Worm (Caenorhabditis elegans): ENCODE measurements around the gene mltn-1.

DNA sequence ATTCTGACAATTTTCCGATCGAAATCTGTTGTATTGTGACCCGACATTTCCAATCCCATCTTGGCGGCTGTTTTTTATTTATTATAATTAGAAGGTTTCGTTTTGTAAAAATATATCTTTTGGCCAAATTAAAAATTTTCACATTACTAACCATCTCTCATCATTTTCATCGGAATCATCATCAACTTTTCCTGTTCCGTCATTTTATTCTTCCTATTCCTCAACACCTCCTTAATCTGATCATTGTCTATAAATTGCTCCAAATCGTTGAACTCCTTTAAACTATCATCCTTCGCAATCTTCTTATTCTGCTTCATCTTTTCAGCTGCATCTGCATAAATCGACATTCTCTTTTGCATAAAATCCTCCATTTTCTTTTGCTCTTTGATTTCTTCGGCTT is 2.7 kb downstream of the mltn-1 start:
- no peak for TF ChIP-seq ref-1 (GFP tag; conservative IDR thresholded peaks at IDR 0.05)
- TF ChIP-seq cog-1 (tag; optimal IDR thresholded peaks at IDR 0.05), result no peak
- no peak for TF ChIP-seq T22C8.4 (GFP tag; IDR thresholded peaks at IDR 0.05)
- no peak for TF ChIP-seq flt-1 (GFP tag; IDR thresholded peaks at IDR 0.05)
- TF ChIP-seq tab-1 (GFP tag; IDR thresholded peaks at IDR 0.05), result no peak
- no peak for TF ChIP-seq ztf-23 (GFP tag; IDR thresholded peaks at IDR 0.05)
- TF ChIP-seq ztf-29 (GFP tag; IDR thresholded peaks at IDR 0.05), result no peak
- no peak for TF ChIP-seq med-1 (GFP tag; optimal IDR thresholded peaks at IDR 0.05; ENCODE audit: insufficient read depth)

Measured in whole organism, midembryonic.